Fruit fly (Drosophila melanogaster): ENCODE data around the gene CG6912.

DNA sequence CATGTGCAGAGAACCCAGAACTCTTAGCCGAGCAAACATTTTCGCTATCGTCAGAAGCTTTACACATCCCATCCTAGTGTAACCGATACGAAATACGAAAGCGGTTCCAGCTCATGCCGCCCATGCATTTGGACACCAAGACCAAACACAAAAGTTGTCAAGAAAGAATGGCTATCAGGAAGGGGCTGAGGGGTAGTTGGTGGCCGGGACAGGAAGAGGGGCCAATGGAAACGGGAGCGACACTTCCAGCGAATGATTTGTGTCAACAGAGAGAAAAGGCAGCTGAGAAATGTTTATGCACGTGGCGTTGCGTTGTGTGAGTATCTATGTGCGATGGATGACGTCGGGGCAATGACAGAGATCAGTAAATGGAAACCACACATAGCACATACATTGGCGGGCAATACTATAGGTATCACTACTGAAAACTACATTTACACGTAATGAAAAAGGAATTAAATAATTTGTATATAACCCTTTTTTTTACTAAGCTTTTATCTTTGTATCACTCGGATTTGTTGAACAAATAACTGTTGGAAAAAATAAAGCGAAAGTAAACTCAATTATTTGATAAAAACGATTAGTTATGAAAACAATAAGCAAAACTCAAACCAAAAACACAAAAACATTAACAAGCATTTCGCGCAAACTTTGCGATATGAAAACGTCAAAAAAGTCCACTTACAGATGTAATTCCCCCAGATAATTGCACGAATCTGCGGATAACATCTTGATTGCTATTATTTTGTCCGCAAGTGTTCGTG lies 22.2 kb downstream of the CG6912 start:
- TF ChIP-seq CG8478 (optimal IDR thresholded peaks at IDR 0.05) (no peak), CTCF (optimal IDR thresholded peaks at IDR 0.05) (no peak)

All from S2 (cell line).